Fruit fly (Drosophila melanogaster) whole organism, embryonic: ENCODE measurements around the gene RhoGAP5A.

Source experiments
- CG6854 ChIP-seq: fragments of 200-800 bp; sonication (Bioruptor generic); optimal IDR thresholded peaks from 3 replicates; lab custom pipeline; 2017; ENCODE audit warnings: missing biosample characterization, mild to moderate bottlenecking, missing genetic modification characterization
- fd102C ChIP-seq: fragments of 200-800 bp; sonication (Bioruptor generic); optimal IDR thresholded peaks from 2 replicates; lab custom pipeline; 2018; ENCODE audit warnings: missing biosample characterization, mild to moderate bottlenecking, missing genetic modification characterization, moderate library complexity
- lab ChIP-seq: fragments of 200-800 bp; sonication (Bioruptor generic); optimal IDR thresholded peaks from 3 replicates; lab custom pipeline; 2017; ENCODE audit warnings: missing biosample characterization, missing genetic modification characterization, mild to moderate bottlenecking, moderate library complexity, missing genetic modification reagents

dm6 chrX:5664222-5664621 lies 45.6 kb upstream of the RhoGAP5A start:
- TF ChIP-seq lab (GFP tag; lab: Kevin White, UChicago) = peak; percentile 83
- peak; percentile 56 for TF ChIP-seq CG6854 (GFP tag; lab: Kevin White, UChicago)
- no peak for TF ChIP-seq fd102C (GFP tag; lab: Kevin White, UChicago)
